Fruit fly (Drosophila melanogaster) ovary, adult (tissue): Measurements from ENCODE around the gene Dfd.

Experiments used
- CG17801 ChIP-seq: fragments of 200-800 bp; optimal IDR thresholded peaks from 2 replicates; lab custom pipeline; 2019; ENCODE audit warnings: missing biosample characterization, mild to moderate bottlenecking, missing genetic modification characterization, moderate library complexity; ENCODE audit not compliant: partially characterized antibody

Dfd gene

DNA sequence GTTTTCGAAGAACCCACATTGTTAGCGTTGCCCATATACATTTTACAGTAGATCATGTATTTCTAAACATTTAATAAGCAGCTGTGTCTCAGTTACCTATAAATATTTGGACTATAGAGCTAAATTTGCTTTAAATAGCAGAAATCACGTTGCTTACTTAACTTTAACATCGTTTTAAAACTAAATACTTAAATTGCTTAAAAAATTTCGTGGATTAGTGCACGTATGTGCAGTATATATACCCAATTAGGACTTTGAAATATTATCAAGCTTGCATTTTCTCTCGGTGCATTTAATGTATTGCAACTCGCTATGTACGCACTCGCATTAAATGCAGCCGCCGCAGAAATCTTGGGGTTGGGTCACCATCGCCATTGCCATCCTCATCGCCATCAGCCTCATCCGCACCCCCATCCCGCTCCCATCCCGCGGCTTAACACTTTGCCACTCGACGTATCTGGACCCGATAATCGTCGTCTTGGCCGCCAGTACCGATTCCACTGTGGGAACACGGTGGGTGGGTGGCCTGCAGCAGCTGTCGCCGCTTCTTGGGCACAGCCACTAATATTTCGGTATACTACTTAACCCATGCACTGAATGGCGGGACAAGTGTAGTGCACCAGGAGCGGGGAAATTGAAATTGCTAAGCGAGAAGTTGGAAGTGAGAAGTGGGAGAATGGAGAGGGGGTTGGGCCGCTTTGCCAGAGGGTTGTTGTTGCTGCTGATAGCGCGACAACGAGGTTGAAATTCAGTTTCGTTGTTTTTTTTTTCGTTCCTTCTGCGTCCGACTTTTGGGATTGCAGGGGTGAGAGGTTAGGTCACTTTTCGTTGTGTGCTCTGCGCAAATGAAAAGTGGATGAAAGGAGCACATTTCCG is 23.5 kb downstream of the Dfd start:
- no peak for TF ChIP-seq CG17801 (GFP tag; lab: Kevin White, UChicago)

- TF ChIP-seq CG17801 (GFP tag; lab: Kevin White, UChicago), result no peak
Measured at dm6 chr3R:6815751-6816039, 24.1 kb downstream of the Dfd start.

DNA sequence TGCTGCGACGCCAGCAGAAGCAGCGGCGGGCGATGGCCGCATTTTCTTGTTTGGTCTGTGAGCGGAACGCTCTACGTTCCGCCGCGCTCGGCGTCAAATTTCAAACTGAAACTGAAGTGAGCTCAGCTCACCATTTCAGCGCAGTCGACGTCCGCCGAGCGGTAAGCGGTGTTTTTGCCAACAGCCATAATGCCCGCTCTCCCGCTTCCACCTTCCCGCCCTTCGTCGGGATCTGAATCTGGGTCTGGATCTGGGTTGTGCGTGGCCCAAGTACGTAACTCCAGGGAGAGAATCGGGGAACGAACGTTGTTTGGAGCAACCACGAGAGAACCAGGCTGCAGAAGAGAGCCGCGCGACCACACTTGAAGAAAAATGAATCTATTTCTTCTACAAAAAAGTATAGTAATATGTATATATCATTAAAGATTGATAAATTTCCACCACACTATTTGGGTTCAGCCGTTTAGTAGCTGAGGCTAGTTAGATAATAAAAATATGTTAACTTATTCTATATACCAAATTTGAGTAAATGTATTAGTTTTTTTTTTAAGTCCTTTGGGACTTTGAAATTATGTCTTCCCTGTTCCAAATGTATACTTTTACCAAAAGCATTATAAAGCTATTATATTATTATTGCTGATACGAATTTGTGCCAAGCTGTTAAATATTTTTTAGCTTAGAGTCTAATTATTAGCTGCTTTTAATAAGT is 24.8 kb downstream of the Dfd start:
- no peak for TF ChIP-seq CG17801 (GFP tag; lab: Kevin White, UChicago)

DNA sequence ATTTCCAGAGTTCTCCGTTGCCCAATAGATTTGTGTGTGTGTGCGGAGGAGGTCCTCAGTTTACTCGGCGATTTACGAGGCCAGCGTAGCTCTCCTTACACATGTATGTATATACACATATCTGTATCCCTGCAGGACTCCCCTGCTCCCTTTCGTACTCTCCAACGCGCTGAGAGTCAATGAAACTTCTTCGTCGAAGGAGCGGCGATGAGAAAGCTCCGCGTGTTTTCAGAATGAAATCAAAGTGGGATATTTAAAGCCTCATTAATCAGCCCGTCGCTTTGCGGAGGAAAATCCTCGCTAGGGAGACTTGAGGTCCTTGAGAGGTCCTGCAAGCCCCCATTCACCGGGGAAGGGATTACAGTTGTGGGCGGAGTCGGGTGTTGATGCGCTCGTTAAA is 25.6 kb downstream of the Dfd start:
- no peak for TF ChIP-seq CG17801 (GFP tag; lab: Kevin White, UChicago)

DNA sequence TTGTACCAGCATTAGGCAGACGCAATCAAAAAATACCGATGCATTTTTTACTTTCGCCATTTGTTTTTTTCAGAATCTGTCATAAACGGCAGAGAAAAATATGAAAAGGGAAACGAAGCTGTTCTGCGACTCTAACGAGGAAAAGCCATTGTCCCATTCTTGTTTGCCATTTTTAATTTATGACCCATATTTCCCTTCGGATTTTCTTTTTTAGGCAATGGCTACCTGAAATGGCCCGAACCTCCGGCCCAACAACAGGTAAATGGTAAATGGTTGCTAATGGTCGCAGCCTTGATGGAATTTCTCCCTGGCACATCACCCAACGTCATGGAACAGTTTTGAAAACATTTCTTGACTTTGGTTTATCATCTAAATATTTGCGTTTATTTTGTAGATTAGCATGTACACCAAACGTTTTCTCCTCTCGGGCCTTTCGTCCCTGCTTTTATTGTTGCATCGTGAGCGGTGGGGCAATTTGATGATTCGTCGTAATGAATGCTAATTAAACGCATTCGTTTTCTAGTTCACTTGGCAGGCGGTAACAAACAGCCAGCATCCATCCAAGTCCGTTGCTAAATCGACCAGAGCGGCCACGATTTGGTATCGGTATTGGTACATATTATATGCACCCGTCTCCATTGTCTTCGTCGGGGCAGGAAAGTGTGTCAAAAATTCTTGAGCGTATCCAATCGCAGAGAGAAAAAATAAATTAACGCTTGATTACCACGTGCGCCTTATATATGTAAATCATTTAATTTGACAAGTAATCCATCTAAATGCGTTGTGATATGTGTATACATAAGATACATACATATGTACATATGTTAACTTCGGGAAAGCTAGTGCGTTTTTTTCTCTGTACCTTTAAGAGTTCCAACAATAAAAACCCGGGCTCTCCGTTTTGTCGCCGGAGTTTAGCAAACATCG is 26.6 kb downstream of the Dfd start:
- no peak for TF ChIP-seq CG17801 (GFP tag; lab: Kevin White, UChicago)

DNA sequence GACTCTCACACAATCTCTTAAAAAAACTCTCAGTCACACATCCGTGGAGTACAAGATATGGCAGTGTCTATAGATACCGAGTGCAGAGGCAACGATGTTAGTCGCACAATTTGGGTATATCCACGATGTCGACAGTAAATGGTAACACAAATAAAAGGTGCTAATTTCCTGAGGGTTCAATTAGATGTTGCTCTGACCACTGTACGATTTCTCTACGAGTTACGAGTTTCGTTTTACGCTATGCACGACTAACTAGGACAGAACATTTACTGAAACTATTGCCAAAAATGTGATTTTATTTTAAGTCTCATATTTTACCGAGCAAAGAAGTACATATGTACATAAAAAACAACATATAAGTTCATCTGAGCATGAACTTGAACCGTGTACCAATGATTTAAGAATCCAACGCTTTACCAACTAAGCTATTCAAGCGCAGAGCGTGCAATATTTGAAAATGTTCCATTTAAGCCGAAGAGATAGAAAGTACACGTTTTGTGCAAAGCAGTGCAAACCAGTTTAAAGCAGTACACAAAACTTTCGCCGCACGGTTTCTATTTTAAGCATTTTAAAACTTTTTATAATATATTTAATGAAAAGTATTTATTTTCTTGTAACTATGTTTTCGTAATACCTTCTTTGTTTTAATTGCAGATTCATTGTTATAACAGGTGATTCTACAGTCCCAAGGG is 27.4 kb downstream of the Dfd start:
- TF ChIP-seq CG17801 (GFP tag; lab: Kevin White, UChicago), result no peak

DNA sequence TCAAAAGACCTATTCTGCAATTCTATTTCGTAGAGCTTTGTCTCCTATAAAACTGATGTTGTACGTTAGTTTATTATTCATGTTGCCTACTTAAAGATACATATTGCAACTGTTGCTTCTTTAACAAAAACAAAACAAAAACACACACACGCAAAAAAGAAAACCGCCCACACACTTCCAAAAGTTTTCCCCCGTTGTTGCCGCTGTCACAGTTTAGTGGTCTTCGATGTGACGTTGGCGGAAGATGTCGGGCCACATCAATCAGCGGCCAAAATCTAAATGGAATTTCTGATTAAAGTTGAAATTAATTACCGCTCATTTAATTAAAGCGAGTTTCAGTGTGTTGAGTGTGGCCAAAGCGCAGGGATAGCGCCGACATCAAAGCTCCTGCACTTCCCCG is 35.2 kb downstream of the Dfd start:
- no peak for TF ChIP-seq CG17801 (GFP tag; lab: Kevin White, UChicago)

dm6 chr3R:6828272-6828671 is 36.6 kb downstream of the Dfd start:
- TF ChIP-seq CG17801 (GFP tag; lab: Kevin White, UChicago), result no peak

dm6 chr3R:6831698-6832097 is 40.1 kb downstream of the Dfd start:
- no peak for TF ChIP-seq CG17801 (GFP tag; lab: Kevin White, UChicago)

DNA sequence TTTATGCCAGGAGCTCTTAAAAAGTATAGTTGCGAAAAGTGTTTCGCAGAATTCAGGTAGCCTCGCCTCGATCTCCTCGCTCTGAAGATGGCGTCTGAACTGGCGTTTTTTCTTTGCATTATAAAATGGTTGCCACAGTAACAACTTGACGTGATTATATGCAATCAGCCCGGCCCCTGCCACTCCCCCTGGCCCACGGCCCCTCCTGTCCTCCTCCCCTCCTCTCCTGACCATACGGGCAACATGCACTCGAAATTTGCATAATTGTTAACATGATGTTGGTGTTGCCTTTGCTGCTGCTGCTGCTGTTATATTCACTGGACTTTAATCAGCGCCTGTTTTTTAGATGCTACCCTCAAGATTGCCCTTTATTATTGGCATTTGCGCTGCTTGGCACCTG is 46.9 kb downstream of the Dfd start:
- no peak for TF ChIP-seq CG17801 (GFP tag; lab: Kevin White, UChicago)

dm6 chr3R:6841802-6842201 is 50.2 kb downstream of the Dfd start:
- TF ChIP-seq CG17801 (GFP tag; lab: Kevin White, UChicago), result no peak

- TF ChIP-seq CG17801 (GFP tag; lab: Kevin White, UChicago), result no peak
Measured at dm6 chr3R:6845477-6846196, 54.0 kb downstream of the Dfd start.

DNA sequence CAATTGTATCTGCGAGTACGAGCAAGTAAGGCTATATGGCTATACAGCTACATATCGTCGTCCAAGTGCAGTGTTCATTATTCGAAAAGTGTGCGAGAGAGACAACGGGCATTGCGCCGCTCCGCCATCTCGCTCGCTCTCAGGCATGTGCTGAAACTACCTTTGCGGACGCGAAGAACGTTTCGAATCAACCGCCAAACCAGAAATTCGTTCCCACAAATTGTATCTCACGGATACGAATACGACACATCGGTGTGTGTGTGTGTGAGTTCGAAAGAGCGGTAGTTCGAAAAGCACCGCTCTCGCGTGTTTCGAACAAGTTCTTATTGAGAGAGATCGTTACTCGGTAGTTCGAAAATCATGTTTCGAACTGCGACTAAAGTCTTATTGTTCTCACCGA is 57.0 kb downstream of the Dfd start:
- TF ChIP-seq CG17801 (GFP tag; lab: Kevin White, UChicago), result no peak

DNA sequence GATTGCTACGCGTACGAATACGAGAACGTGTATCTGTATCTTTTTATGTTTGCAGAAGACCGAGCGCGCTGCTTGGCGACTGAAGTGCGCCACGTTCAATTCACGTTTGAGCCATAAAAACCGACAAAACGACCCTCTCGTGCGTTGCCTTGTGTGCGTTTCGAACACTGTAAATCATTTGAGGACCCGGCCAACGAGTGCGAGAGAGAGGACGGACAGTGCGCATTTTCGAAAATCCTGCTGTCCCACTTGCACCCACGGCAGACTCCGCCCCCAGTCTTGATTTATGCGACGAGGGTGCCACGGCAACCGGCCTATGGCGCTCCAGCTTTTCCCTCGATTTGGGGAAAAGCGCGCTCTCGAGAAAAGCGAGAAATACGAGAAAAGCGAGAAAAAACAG is 58.2 kb downstream of the Dfd start, which contains the start of gene Scr:
Gene Scr, minus strand, starts transcription at position 116 of the 400 bp plus-strand sequence.
- TF ChIP-seq CG17801 (GFP tag; lab: Kevin White, UChicago), result no peak
